Fruit fly (Drosophila melanogaster) whole organism, pupa: Measurements from ENCODE around the gene CG13311.

Experiments used
- CG17806 ChIP-seq: fragments of 200-800 bp; sonication (Bioruptor generic); optimal IDR thresholded peaks from 2 replicates; lab custom pipeline; 2018; ENCODE audit warnings: missing biosample characterization, mild to moderate bottlenecking, missing genetic modification characterization, moderate library complexity
- CG32121 ChIP-seq: fragments of 200-800 bp; sonication (Bioruptor generic); IDR thresholded peaks from 2 replicates; pipeline ENCODE4 v1.3.6; 2022; ENCODE audit warnings: missing biosample characterization, missing genetic modification characterization
- CG4496 ChIP-seq: fragments of 200-800 bp; sonication (Bioruptor generic); IDR thresholded peaks from 3 replicates; pipeline ENCODE4 v1.3.6; 2022; ENCODE audit warnings: missing biosample characterization, missing genetic modification characterization
- CG8159 ChIP-seq: fragments of 200-800 bp; sonication (Bioruptor generic); optimal IDR thresholded peaks from 3 replicates; lab custom pipeline; 2018; ENCODE audit warnings: missing biosample characterization, mild to moderate bottlenecking, missing genetic modification characterization, moderate library complexity
- EcR ChIP-seq: fragments of 200-800 bp; sonication (Bioruptor generic); optimal IDR thresholded peaks from 3 replicates; lab custom pipeline; 2019; ENCODE audit warnings: missing biosample characterization, missing genetic modification characterization, mild to moderate bottlenecking, moderate library complexity, missing genetic modification reagents
- Pif1A ChIP-seq: fragments of 200-800 bp; sonication (Bioruptor generic); optimal IDR thresholded peaks from 3 replicates; lab custom pipeline; 2016; ENCODE audit warnings: missing biosample characterization, missing genetic modification characterization
- Snoo ChIP-seq: fragments of 200-800 bp; sonication (Bioruptor generic); optimal IDR thresholded peaks from 3 replicates; lab custom pipeline; 2017; ENCODE audit warnings: missing biosample characterization, mild to moderate bottlenecking, missing genetic modification characterization, inconsistent platforms
- fd96Ca ChIP-seq: fragments of 200-800 bp; sonication (Bioruptor generic); IDR thresholded peaks from 3 replicates; pipeline ENCODE4 v1.3.6; 2022; ENCODE audit warnings: missing biosample characterization, missing genetic modification characterization

dm6 chr3L:8827133-8827867, 25.3 kb upstream of the CG13311 start, which contains the start of gene dally:
- peak; percentile 70; the same call in 1 of the 2 replicates for TF ChIP-seq CG32121
- peak; percentile 87 for TF ChIP-seq CG4496 (GFP tag; lab: Robert Waterston, UW)
- peak; percentile 59 for TF ChIP-seq Pif1A (GFP tag; lab: Kevin White, UChicago)
- peak; percentile 37; the same call in 1 of the 3 replicates for TF ChIP-seq fd96Ca (GFP tag; lab: Robert Waterston, UW)
- TF ChIP-seq CG8159 (tag; lab: Kevin White, UChicago) = no peak
- peak; percentile 31 for TF ChIP-seq Snoo
- TF ChIP-seq EcR (GFP tag; lab: Kevin White, UChicago) = peak; percentile 37
- TF ChIP-seq CG17806 (tag; lab: Kevin White, UChicago) = no peak
